Fruit fly (Drosophila melanogaster): ENCODE measurements around the gene Mrtf.

DNA sequence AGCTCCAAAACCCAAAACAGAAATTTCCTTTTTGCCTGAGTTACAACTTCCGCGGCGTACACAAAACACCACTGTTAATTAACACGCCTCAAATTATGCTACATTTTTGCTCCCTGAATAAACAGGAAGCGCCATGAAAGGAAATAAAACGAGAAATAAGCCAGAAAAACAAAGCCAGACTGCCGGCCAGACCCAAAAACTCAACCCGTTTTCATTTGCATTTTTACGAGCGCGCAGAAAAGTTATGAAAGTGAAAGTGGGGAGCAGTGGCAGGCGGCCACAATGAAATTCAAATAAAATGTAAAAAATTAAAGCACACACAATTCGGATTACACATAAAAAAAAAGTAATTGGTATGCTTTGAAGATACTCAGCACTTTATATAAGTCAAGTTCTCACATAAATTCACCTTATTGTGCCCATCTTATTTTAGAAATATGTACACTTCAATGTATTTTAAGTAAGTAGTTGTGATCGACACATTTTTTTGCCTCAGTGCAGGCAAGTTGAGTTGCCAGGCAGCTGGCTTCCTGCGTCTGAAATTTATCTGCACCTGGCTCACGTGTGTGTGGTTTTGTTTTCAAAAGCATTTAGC, 29.1 kb upstream of the Mrtf start:
- TF ChIP-seq Sp1 (GFP tag; optimal IDR thresholded peaks at IDR 0.05) (peak; percentile 23), sv (GFP tag; optimal IDR thresholded peaks at IDR 0.05) (peak; percentile 15), Hr78 (GFP tag; optimal IDR thresholded peaks at IDR 0.05) (no peak), fru (GFP tag; optimal IDR thresholded peaks at IDR 0.05) (peak; percentile 2)
